Worm (Caenorhabditis elegans) whole organism, L3 larva: Measurements from ENCODE around the gene C17B7.4.

ENCODE experiments used
- ama-1 ChIP-seq: fragments of 150-350 bp; optimal IDR thresholded peaks from 2 replicates; lab custom pipeline; 2018
- egl-27 ChIP-seq: sonication (generic microtip); optimal IDR thresholded peaks from 4 replicates; lab custom pipeline; 2017; ENCODE audit warnings: missing biosample characterization, missing genetic modification reagents, missing genetic modification characterization
- elt-1 ChIP-seq: fragments of 150-350 bp; optimal IDR thresholded peaks from 2 replicates; lab custom pipeline; 2014; ENCODE audit warnings: missing biosample characterization, missing genetic modification characterization
- fkh-10 ChIP-seq: sonication (generic microtip); optimal IDR thresholded peaks from 2 replicates; lab custom pipeline; 2017; ENCODE audit warnings: missing biosample characterization, missing genetic modification reagents, missing genetic modification characterization
- fos-1 ChIP-seq: fragments of 150-350 bp; optimal IDR thresholded peaks from 2 replicates; lab custom pipeline; 2014; ENCODE audit warnings: missing biosample characterization, missing genetic modification characterization
- lin-39 ChIP-seq: fragments of 150-350 bp; optimal IDR thresholded peaks from 2 replicates; lab custom pipeline; 2018; ENCODE audit warnings: missing biosample characterization, missing genetic modification reagents, missing genetic modification characterization
- nhr-76 ChIP-seq: fragments of 150-350 bp; sonication (generic microtip); optimal IDR thresholded peaks from 5 replicates; lab custom pipeline; 2014; ENCODE audit warnings: missing biosample characterization, missing genetic modification characterization
- pha-4 ChIP-seq: fragments of 150-350 bp; optimal IDR thresholded peaks from 2 replicates; lab custom pipeline; 2014; ENCODE audit warnings: missing biosample characterization, missing genetic modification reagents, missing genetic modification characterization
- unc-62 ChIP-seq: fragments of 150-350 bp; sonication (generic microtip); optimal IDR thresholded peaks from 4 replicates; lab custom pipeline; 2014; ENCODE audit warnings: missing biosample characterization, missing genetic modification reagents, missing genetic modification characterization
- ztf-4 ChIP-seq: fragments of 150-350 bp; optimal IDR thresholded peaks from 2 replicates; lab custom pipeline; 2014; ENCODE audit warnings: missing biosample characterization, missing genetic modification characterization

DNA sequence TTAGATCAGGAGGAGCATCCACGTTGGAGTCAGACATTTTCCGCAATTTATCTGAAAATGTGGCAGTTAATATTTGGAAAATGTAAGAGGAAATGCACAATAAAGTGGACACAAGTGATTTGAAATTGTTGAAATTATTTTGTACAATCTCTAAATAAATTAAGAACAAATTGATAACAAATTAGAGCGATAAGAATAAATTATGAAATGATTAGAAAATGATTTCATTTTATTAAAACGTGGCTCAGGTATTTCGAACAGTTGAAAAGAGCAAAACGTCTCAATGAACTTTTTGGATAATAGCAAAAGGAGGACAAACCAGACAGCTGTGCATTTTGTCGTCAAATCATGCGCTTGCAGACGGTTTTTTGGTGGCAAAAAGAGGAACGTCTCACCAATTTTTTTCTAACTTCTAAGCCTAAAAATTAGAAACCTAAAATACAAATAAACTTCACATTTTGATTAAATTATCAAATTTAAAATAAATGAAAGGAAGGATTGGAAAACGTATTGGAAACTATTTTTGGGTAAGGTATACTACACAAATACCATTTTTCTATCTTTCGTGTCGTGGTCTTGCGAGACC is 7.4 kb downstream of the C17B7.4 start, which contains the start of gene fbxa-65:
- no peak for TF ChIP-seq fos-1 (tag; lab: Kevin White, UChicago)
- TF ChIP-seq egl-27 (tag; lab: Kevin White, UChicago) = no peak
- TF ChIP-seq pha-4 (tag; lab: Kevin White, UChicago) = no peak
- TF ChIP-seq ztf-4 (tag; lab: Kevin White, UChicago) = no peak
- TF ChIP-seq unc-62 = no peak
- TF ChIP-seq nhr-76 (tag; lab: Kevin White, UChicago) = no peak
- no peak for TF ChIP-seq ama-1
- TF ChIP-seq lin-39 = no peak
- no peak for TF ChIP-seq elt-1 (tag; lab: Kevin White, UChicago)
- TF ChIP-seq fkh-10 = no peak
